Worm (Caenorhabditis elegans) whole organism, L3 larva: ENCODE data around the gene cky-1.

Source experiments
- R02D3.7 ChIP-seq: fragments of 150-350 bp; optimal IDR thresholded peaks from 2 replicates; lab custom pipeline; 2014; ENCODE audit warnings: missing biosample characterization, missing genetic modification characterization
- ZK546.5 ChIP-seq: sonication (generic microtip); optimal IDR thresholded peaks from 2 replicates; lab custom pipeline; 2017; ENCODE audit warnings: missing biosample characterization, missing genetic modification characterization
- aly-2 ChIP-seq: fragments of 150-350 bp; optimal IDR thresholded peaks from 2 replicates; lab custom pipeline; 2014; ENCODE audit warnings: missing biosample characterization, missing genetic modification characterization
- ama-1 ChIP-seq: fragments of 150-350 bp; optimal IDR thresholded peaks from 2 replicates; lab custom pipeline; 2018
- ceh-16 ChIP-seq: sonication (generic microtip); optimal IDR thresholded peaks from 2 replicates; lab custom pipeline; 2017; ENCODE audit warnings: missing biosample characterization, missing genetic modification characterization
- ceh-28 ChIP-seq: fragments of 150-350 bp; optimal IDR thresholded peaks from 2 replicates; lab custom pipeline; 2014; ENCODE audit warnings: missing biosample characterization, missing genetic modification reagents, missing genetic modification characterization
- ceh-82 ChIP-seq: fragments of 150-350 bp; optimal IDR thresholded peaks from 2 replicates; lab custom pipeline; 2014; ENCODE audit warnings: missing biosample characterization, missing genetic modification characterization
- ceh-9 ChIP-seq: sonication (generic microtip); optimal IDR thresholded peaks from 2 replicates; lab custom pipeline; 2018; ENCODE audit warnings: missing biosample characterization, missing genetic modification characterization
- daf-12 ChIP-seq: fragments of 150-350 bp; optimal IDR thresholded peaks from 2 replicates; lab custom pipeline; 2014; ENCODE audit warnings: missing biosample characterization, missing genetic modification reagents, missing genetic modification characterization
- egl-27 ChIP-seq: sonication (generic microtip); optimal IDR thresholded peaks from 4 replicates; lab custom pipeline; 2017; ENCODE audit warnings: missing biosample characterization, missing genetic modification reagents, missing genetic modification characterization
- egl-5 ChIP-seq: fragments of 150-350 bp; optimal IDR thresholded peaks from 2 replicates; lab custom pipeline; 2017; ENCODE audit warnings: missing biosample characterization, missing genetic modification reagents, missing genetic modification characterization, inconsistent platforms
- elt-1 ChIP-seq: fragments of 150-350 bp; optimal IDR thresholded peaks from 2 replicates; lab custom pipeline; 2014; ENCODE audit warnings: missing biosample characterization, missing genetic modification characterization
- elt-2 ChIP-seq: sonication (generic microtip); optimal IDR thresholded peaks from 2 replicates; lab custom pipeline; 2016; ENCODE audit warnings: missing genetic modification reagents, mild to moderate bottlenecking, missing genetic modification characterization, missing compliant biosample characterization
- elt-3 ChIP-seq, 3 experiments: fragments of 150-350 bp in 1 of 3; sonication (generic microtip) in 2 of 3; optimal IDR thresholded peaks; 2 replicates in 2 of 3; 4 replicates in 1 of 3; lab custom pipeline; 2014 to 2017; ENCODE audit warnings: missing biosample characterization in 3 of 3, missing genetic modification characterization in 3 of 3
- eor-1 ChIP-seq, 2 experiments: fragments of 150-350 bp; optimal IDR thresholded peaks; 2 replicates each; lab custom pipeline; 2014 to 2018; ENCODE audit warnings: missing biosample characterization in 2 of 2, missing genetic modification characterization in 2 of 2
- fkh-10 ChIP-seq: sonication (generic microtip); optimal IDR thresholded peaks from 2 replicates; lab custom pipeline; 2017; ENCODE audit warnings: missing biosample characterization, missing genetic modification reagents, missing genetic modification characterization
- fkh-2 ChIP-seq: fragments of 150-350 bp; optimal IDR thresholded peaks from 2 replicates; lab custom pipeline; 2014; ENCODE audit warnings: missing biosample characterization, missing genetic modification reagents, missing genetic modification characterization
- fos-1 ChIP-seq: fragments of 150-350 bp; optimal IDR thresholded peaks from 2 replicates; lab custom pipeline; 2014; ENCODE audit warnings: missing biosample characterization, missing genetic modification characterization
- hmg-11 ChIP-seq: sonication (generic microtip); optimal IDR thresholded peaks from 2 replicates; lab custom pipeline; 2016; ENCODE audit warnings: missing genetic modification characterization, missing compliant biosample characterization
- jun-1 ChIP-seq: fragments of 150-350 bp; optimal IDR thresholded peaks from 2 replicates; lab custom pipeline; 2014; ENCODE audit warnings: missing biosample characterization, missing genetic modification reagents, missing genetic modification characterization
- lin-15B ChIP-seq: fragments of 150-350 bp; optimal IDR thresholded peaks from 2 replicates; lab custom pipeline; 2014; ENCODE audit warnings: missing biosample characterization, missing genetic modification characterization
- lin-39 ChIP-seq: fragments of 150-350 bp; optimal IDR thresholded peaks from 2 replicates; lab custom pipeline; 2018; ENCODE audit warnings: missing biosample characterization, missing genetic modification reagents, missing genetic modification characterization
- lsy-12 ChIP-seq: sonication (generic microtip); optimal IDR thresholded peaks from 2 replicates; lab custom pipeline; 2016; ENCODE audit warnings: mild to moderate bottlenecking, missing genetic modification characterization, missing compliant biosample characterization
- mdl-1 ChIP-seq: fragments of 150-350 bp; optimal IDR thresholded peaks from 2 replicates; lab custom pipeline; 2014; ENCODE audit warnings: missing biosample characterization, missing genetic modification characterization
- mml-1 ChIP-seq: fragments of 150-350 bp; sonication (generic microtip); optimal IDR thresholded peaks from 3 replicates; lab custom pipeline; 2014; ENCODE audit warnings: missing biosample characterization, missing genetic modification characterization
- nfya-1 ChIP-seq: sonication (generic microtip); optimal IDR thresholded peaks from 2 replicates; lab custom pipeline; 2017; ENCODE audit warnings: missing genetic modification characterization, mild to moderate bottlenecking, missing compliant biosample characterization, antibody characterized with exemption, moderate library complexity; ENCODE audit not compliant: insufficient read depth
- nhr-11 ChIP-seq: fragments of 150-350 bp; optimal IDR thresholded peaks from 2 replicates; lab custom pipeline; 2014; ENCODE audit warnings: missing biosample characterization, missing genetic modification characterization
- nhr-12 ChIP-seq: fragments of 150-350 bp; optimal IDR thresholded peaks from 2 replicates; lab custom pipeline; 2014; ENCODE audit warnings: missing biosample characterization, missing genetic modification characterization
- nhr-23 ChIP-seq: fragments of 150-350 bp; optimal IDR thresholded peaks from 2 replicates; lab custom pipeline; 2014; ENCODE audit warnings: missing biosample characterization, missing genetic modification reagents, missing genetic modification characterization
- nhr-237 ChIP-seq: fragments of 150-350 bp; optimal IDR thresholded peaks from 2 replicates; lab custom pipeline; 2014; ENCODE audit warnings: missing biosample characterization, missing genetic modification characterization
- nhr-25 ChIP-seq: sonication (generic microtip); optimal IDR thresholded peaks from 2 replicates; lab custom pipeline; 2017; ENCODE audit warnings: missing biosample characterization, missing genetic modification characterization
- nhr-28 ChIP-seq: fragments of 150-350 bp; optimal IDR thresholded peaks from 2 replicates; lab custom pipeline; 2014; ENCODE audit warnings: missing biosample characterization, missing genetic modification characterization
- nhr-43 ChIP-seq: sonication (generic microtip); optimal IDR thresholded peaks from 2 replicates; lab custom pipeline; 2016; ENCODE audit warnings: mild to moderate bottlenecking, missing genetic modification characterization, missing compliant biosample characterization; ENCODE audit not compliant: poor library complexity, severe bottlenecking
- nhr-67 ChIP-seq: fragments of 150-350 bp; optimal IDR thresholded peaks from 2 replicates; lab custom pipeline; 2014; ENCODE audit warnings: missing biosample characterization, missing genetic modification characterization
- nhr-76 ChIP-seq: fragments of 150-350 bp; sonication (generic microtip); optimal IDR thresholded peaks from 5 replicates; lab custom pipeline; 2014; ENCODE audit warnings: missing biosample characterization, missing genetic modification characterization
- nhr-77 ChIP-seq: fragments of 150-350 bp; optimal IDR thresholded peaks from 2 replicates; lab custom pipeline; 2014; ENCODE audit warnings: missing biosample characterization, missing genetic modification characterization
- pha-4 ChIP-seq: fragments of 150-350 bp; optimal IDR thresholded peaks from 2 replicates; lab custom pipeline; 2014; ENCODE audit warnings: missing biosample characterization, missing genetic modification reagents, missing genetic modification characterization
- pqm-1 ChIP-seq: fragments of 150-350 bp; optimal IDR thresholded peaks from 2 replicates; lab custom pipeline; 2017; ENCODE audit warnings: missing biosample characterization, missing genetic modification characterization, inconsistent platforms
- sea-2 ChIP-seq: fragments of 150-350 bp; sonication (generic microtip); optimal IDR thresholded peaks from 4 replicates; lab custom pipeline; 2014; ENCODE audit warnings: missing biosample characterization, missing genetic modification reagents, missing genetic modification characterization
- skn-1 ChIP-seq: fragments of 150-350 bp; optimal IDR thresholded peaks from 2 replicates; lab custom pipeline; 2014; ENCODE audit warnings: missing biosample characterization, missing genetic modification characterization
- snpc-4 ChIP-seq: fragments of 150-350 bp; optimal IDR thresholded peaks from 2 replicates; lab custom pipeline; 2014; ENCODE audit warnings: missing biosample characterization, missing genetic modification characterization
- tbx-2 ChIP-seq: sonication (generic microtip); optimal IDR thresholded peaks from 2 replicates; lab custom pipeline; 2016; ENCODE audit warnings: mild to moderate bottlenecking, missing genetic modification characterization, missing compliant biosample characterization
- unc-39 ChIP-seq: sonication (generic microtip); optimal IDR thresholded peaks from 4 replicates; lab custom pipeline; 2017; ENCODE audit warnings: missing biosample characterization, missing genetic modification characterization
- unc-62 ChIP-seq: fragments of 150-350 bp; sonication (generic microtip); optimal IDR thresholded peaks from 4 replicates; lab custom pipeline; 2014; ENCODE audit warnings: missing biosample characterization, missing genetic modification reagents, missing genetic modification characterization
- zag-1 ChIP-seq: fragments of 150-350 bp; optimal IDR thresholded peaks from 2 replicates; lab custom pipeline; 2014; ENCODE audit warnings: missing biosample characterization, missing genetic modification characterization
- ztf-11 ChIP-seq: fragments of 150-350 bp; optimal IDR thresholded peaks from 2 replicates; lab custom pipeline; 2014; ENCODE audit warnings: missing biosample characterization, missing genetic modification characterization
- ztf-4 ChIP-seq: fragments of 150-350 bp; optimal IDR thresholded peaks from 2 replicates; lab custom pipeline; 2014; ENCODE audit warnings: missing biosample characterization, missing genetic modification characterization

cky-1 gene

ce11 chrV:12728062-12728665 is 8.3 kb upstream of the cky-1 start, which contains the start of the genes rpl-28 and mrpl-49:
Gene rpl-28, minus strand, starts transcription at chrV:12728112.
Gene mrpl-49, plus strand, starts transcription at chrV:12728631.
- TF ChIP-seq fkh-2 (no peak), fos-1 (no peak), nhr-28 (tag; lab: Kevin White, UChicago) (no peak), pha-4 (tag; lab: Kevin White, UChicago) (peak; percentile 98), nhr-237 (tag; lab: Kevin White, UChicago) (no peak), nhr-11 (tag; lab: Kevin White, UChicago) (peak; percentile 48), mml-1 (no peak), unc-39 (tag; lab: Kevin White, UChicago) (no peak), skn-1 (tag; lab: Kevin White, UChicago) (peak; percentile 42), nhr-77 (tag; lab: Kevin White, UChicago) (no peak), mdl-1 (tag; lab: Kevin White, UChicago) (no peak), egl-5 (tag; lab: Kevin White, UChicago) (peak; percentile 95), nhr-23 (tag; lab: Kevin White, UChicago) (peak; percentile 93), lin-39 (tag; lab: Kevin White, UChicago) (peak; percentile 79), lsy-12 (tag; lab: Kevin White, UChicago) (peak; percentile 30), fkh-10 (peak; percentile 49), sea-2 (GFP tag; lab: Kevin White, UChicago) (no peak), lin-15B (tag; lab: Kevin White, UChicago) (peak; percentile 99), daf-12 (tag; lab: Kevin White, UChicago) (no peak), nhr-76 (tag; lab: Kevin White, UChicago) (no peak), aly-2 (no peak), nhr-43 (peak; percentile 24), ceh-82 (tag; lab: Kevin White, UChicago) (no peak), elt-2 (peak; percentile 72), jun-1 (tag; lab: Kevin White, UChicago) (peak; percentile 38), ceh-16 (tag; lab: Kevin White, UChicago) (no peak), eor-1 (tag; optimal IDR thresholded peaks at IDR 0.05; lab: Kevin White, UChicago) (no peak), snpc-4 (tag; lab: Kevin White, UChicago) (peak; percentile 91), unc-62 (GFP tag; lab: Kevin White, UChicago) (no peak), ceh-28 (tag; lab: Kevin White, UChicago) (no peak), ztf-4 (no peak), nfya-1 (tag; lab: Kevin White, UChicago) (peak; percentile 89), pqm-1 (peak; percentile 68), elt-1 (tag; lab: Kevin White, UChicago) (no peak), ztf-11 (tag; lab: Kevin White, UChicago) (no peak), ZK546.5 (tag; lab: Kevin White, UChicago) (no peak), nhr-12 (no peak), R02D3.7 (tag; lab: Kevin White, UChicago) (peak; percentile 95), ceh-9 (tag; lab: Kevin White, UChicago) (no peak), zag-1 (no peak), egl-27 (no peak), tbx-2 (tag; lab: Kevin White, UChicago) (peak; percentile 10), ama-1 (lab: Kevin White, UChicago) (peak; percentile 4), hmg-11 (peak; percentile 40), nhr-25 (tag; lab: Kevin White, UChicago) (peak; percentile 90), elt-3 (tag; optimal IDR thresholded peaks at IDR 0.05; lab: Kevin White, UChicago) (no peak), nhr-67 (tag; lab: Kevin White, UChicago) (no peak)
- TF ChIP-seq, all 47 proteins: peak for 20
